Worm (Caenorhabditis elegans) whole organism, young adult: Measurements from ENCODE around the gene ptp-4A2.

ENCODE experiments used
- B0261.1 ChIP-seq: sonication (generic microtip); optimal IDR thresholded peaks from 2 replicates; lab custom pipeline; 2016; ENCODE audit warnings: mild to moderate bottlenecking, missing genetic modification characterization, moderate library complexity, missing compliant biosample characterization
- D2030.7 ChIP-seq: fragments of 200-800 bp; sonication (Bioruptor generic); IDR thresholded peaks from 2 replicates; pipeline ENCODE4 v1.3.6; 2022; ENCODE audit warnings: missing genetic modification reagents, missing genetic modification characterization, missing compliant biosample characterization
- F33H1.4 ChIP-seq: fragments of 200-800 bp; sonication (Bioruptor generic); IDR thresholded peaks from 2 replicates; pipeline ENCODE4 v1.3.6; 2022; ENCODE audit warnings: missing genetic modification reagents, missing genetic modification characterization, missing compliant biosample characterization
- F37B4.10 ChIP-seq: fragments of 200-800 bp; sonication (Bioruptor generic); IDR thresholded peaks from 2 replicates; pipeline ENCODE4 v1.3.6; 2022; ENCODE audit warnings: missing genetic modification characterization, missing compliant biosample characterization
- F49E8.2 ChIP-seq: sonication (generic microtip); optimal IDR thresholded peaks from 3 replicates; lab custom pipeline; 2017; ENCODE audit warnings: missing genetic modification characterization, mild to moderate bottlenecking, missing compliant biosample characterization, antibody characterized with exemption, moderate library complexity; ENCODE audit not compliant: insufficient read depth
- F52B5.7 ChIP-seq: sonication (generic microtip); optimal IDR thresholded peaks from 2 replicates; lab custom pipeline; 2016; ENCODE audit warnings: mild to moderate bottlenecking, missing genetic modification characterization, missing compliant biosample characterization
- F55B11.4 ChIP-seq: sonication (generic microtip); optimal IDR thresholded peaks from 2 replicates; lab custom pipeline; 2016; ENCODE audit warnings: missing compliant biosample characterization, missing genetic modification characterization, borderline replicate concordance; ENCODE audit not compliant: insufficient read depth
- F57C9.4 ChIP-seq: sonication (generic microtip); optimal IDR thresholded peaks from 2 replicates; lab custom pipeline; 2017; ENCODE audit warnings: mild to moderate bottlenecking, missing genetic modification characterization, missing compliant biosample characterization
- Y56A3A.18 ChIP-seq: fragments of 200-800 bp; sonication (Bioruptor generic); IDR thresholded peaks from 2 replicates; pipeline ENCODE4 v1.3.6; 2022; ENCODE audit warnings: missing genetic modification reagents, missing genetic modification characterization, missing compliant biosample characterization
- Y95B8A.8 ChIP-seq: fragments of 200-800 bp; sonication (Bioruptor generic); IDR thresholded peaks from 2 replicates; pipeline ENCODE4 v1.3.6; 2022; ENCODE audit warnings: missing genetic modification reagents, missing genetic modification characterization, missing compliant biosample characterization
- ama-1 ChIP-seq, 3 experiments: fragments of 150-350 bp in 1 of 3; sonication (generic microtip) in 2 of 3; optimal IDR thresholded peaks; 2 replicates each; lab custom pipeline; 2014 to 2018; ENCODE audit warnings: missing biosample characterization in 2 of 3, missing genetic modification characterization in 2 of 3, missing genetic modification reagents in 2 of 3
- atf-7 ChIP-seq: sonication (generic microtip); optimal IDR thresholded peaks from 2 replicates; lab custom pipeline; 2017; ENCODE audit warnings: mild to moderate bottlenecking, missing genetic modification characterization, missing compliant biosample characterization
- bed-1 ChIP-seq: fragments of 200-800 bp; sonication (Bioruptor generic); IDR thresholded peaks from 2 replicates; pipeline ENCODE4 v1.3.6; 2022; ENCODE audit warnings: missing genetic modification reagents, missing genetic modification characterization, missing compliant biosample characterization
- ccch-3 ChIP-seq: fragments of 200-800 bp; sonication (Bioruptor generic); optimal IDR thresholded peaks from 2 replicates; lab custom pipeline; 2018; ENCODE audit warnings: mild to moderate bottlenecking, missing genetic modification characterization, missing compliant biosample characterization
- cebp-2 ChIP-seq: fragments of 200-800 bp; sonication (Bioruptor generic); IDR thresholded peaks from 2 replicates; pipeline ENCODE4 v1.3.6; 2022; ENCODE audit warnings: missing genetic modification characterization, missing compliant biosample characterization
- ceh-27 ChIP-seq: fragments of 200-800 bp; sonication (Bioruptor generic); optimal IDR thresholded peaks from 2 replicates; lab custom pipeline; 2018; ENCODE audit warnings: mild to moderate bottlenecking, missing genetic modification characterization, moderate library complexity, missing compliant biosample characterization
- ceh-58 ChIP-seq: fragments of 200-800 bp; sonication (Bioruptor generic); IDR thresholded peaks from 2 replicates; pipeline ENCODE4 v1.3.6; 2022; ENCODE audit warnings: missing genetic modification characterization, missing compliant biosample characterization
- chd-7 ChIP-seq: sonication (generic microtip); optimal IDR thresholded peaks from 2 replicates; lab custom pipeline; 2016; ENCODE audit warnings: mild to moderate bottlenecking, missing genetic modification characterization, moderate library complexity, missing compliant biosample characterization
- die-1 ChIP-seq: sonication (generic microtip); optimal IDR thresholded peaks from 2 replicates; lab custom pipeline; 2016; ENCODE audit warnings: missing genotype, mild to moderate bottlenecking, missing genetic modification characterization, missing compliant biosample characterization
- fkh-3 ChIP-seq: sonication (generic microtip); optimal IDR thresholded peaks from 2 replicates; lab custom pipeline; 2016; ENCODE audit warnings: mild to moderate bottlenecking, missing genetic modification characterization, missing compliant biosample characterization
- gei-17 ChIP-seq: fragments of 200-800 bp; sonication (Bioruptor generic); optimal IDR thresholded peaks from 2 replicates; lab custom pipeline; 2018; ENCODE audit warnings: mild to moderate bottlenecking, missing genetic modification characterization, missing compliant biosample characterization
- him-1 ChIP-seq: sonication (generic microtip); optimal IDR thresholded peaks from 2 replicates; lab custom pipeline; 2016; ENCODE audit warnings: missing genotype, missing genetic modification reagents, missing genetic modification characterization, missing compliant biosample characterization
- lag-1 ChIP-seq: fragments of 200-800 bp; sonication (Bioruptor generic); IDR thresholded peaks from 2 replicates; pipeline ENCODE4 v1.3.6; 2022; ENCODE audit warnings: missing genetic modification reagents, missing genetic modification characterization, missing compliant biosample characterization
- lin-26 ChIP-seq: fragments of 200-800 bp; sonication (Bioruptor generic); IDR thresholded peaks from 2 replicates; pipeline ENCODE4 v1.3.6; 2022; ENCODE audit warnings: missing genetic modification reagents, missing genetic modification characterization, missing compliant biosample characterization
- lin-54 ChIP-seq: fragments of 200-800 bp; sonication (Bioruptor generic); optimal IDR thresholded peaks from 2 replicates; lab custom pipeline; 2018; ENCODE audit warnings: mild to moderate bottlenecking, missing genetic modification characterization, missing compliant biosample characterization
- lir-1 ChIP-seq: fragments of 200-800 bp; sonication (Bioruptor generic); conservative IDR thresholded peaks from 2 replicates; pipeline ENCODE4 v1.3.6; 2022; ENCODE audit warnings: missing genetic modification reagents, missing genetic modification characterization, missing compliant biosample characterization
- lsl-1 ChIP-seq: fragments of 200-800 bp; sonication (Bioruptor generic); optimal IDR thresholded peaks from 2 replicates; lab custom pipeline; 2018; ENCODE audit warnings: mild to moderate bottlenecking, missing genetic modification characterization, moderate library complexity, missing compliant biosample characterization
- madf-3 ChIP-seq: fragments of 200-800 bp; sonication (Bioruptor generic); IDR thresholded peaks from 2 replicates; pipeline ENCODE4 v1.3.6; 2022; ENCODE audit warnings: missing genetic modification reagents, missing genetic modification characterization, missing compliant biosample characterization
- madf-6 ChIP-seq: fragments of 200-800 bp; sonication (Bioruptor generic); IDR thresholded peaks from 2 replicates; pipeline ENCODE4 v1.3.6; 2022; ENCODE audit warnings: missing genetic modification reagents, missing genetic modification characterization, missing compliant biosample characterization
- madf-8 ChIP-seq: fragments of 200-800 bp; sonication (Bioruptor generic); conservative IDR thresholded peaks from 2 replicates; pipeline ENCODE4 v1.3.6; 2022; ENCODE audit warnings: missing genetic modification reagents, missing genetic modification characterization, missing compliant biosample characterization
- mcd-1 ChIP-seq: fragments of 200-800 bp; sonication (Bioruptor generic); IDR thresholded peaks from 2 replicates; pipeline ENCODE4 v1.3.6; 2022; ENCODE audit warnings: missing genetic modification reagents, missing genetic modification characterization, missing compliant biosample characterization
- mel-28 ChIP-seq: sonication (generic microtip); optimal IDR thresholded peaks from 2 replicates; lab custom pipeline; 2016; ENCODE audit warnings: borderline replicate concordance, mild to moderate bottlenecking, missing genetic modification characterization, missing compliant biosample characterization
- mes-4 ChIP-seq: sonication (generic microtip); optimal IDR thresholded peaks from 2 replicates; lab custom pipeline; 2016; ENCODE audit warnings: missing genotype, missing genetic modification characterization, missing compliant biosample characterization
- nfya-1 ChIP-seq: sonication (generic microtip); optimal IDR thresholded peaks from 2 replicates; lab custom pipeline; 2017; ENCODE audit warnings: antibody characterized with exemption, missing compliant biosample characterization, missing genetic modification characterization, borderline replicate concordance; ENCODE audit not compliant: insufficient read depth
- nfyb-1 ChIP-seq: fragments of 200-800 bp; sonication (Bioruptor generic); IDR thresholded peaks from 2 replicates; pipeline ENCODE4 v1.3.6; 2022; ENCODE audit warnings: missing genetic modification reagents, missing genetic modification characterization, missing compliant biosample characterization
- nhr-80 ChIP-seq: sonication (generic microtip); optimal IDR thresholded peaks from 2 replicates; lab custom pipeline; 2016; ENCODE audit warnings: missing genetic modification characterization, missing compliant biosample characterization
- pbrm-1 ChIP-seq: fragments of 200-800 bp; sonication (Bioruptor generic); IDR thresholded peaks from 2 replicates; pipeline ENCODE4 v1.3.6; 2022; ENCODE audit warnings: missing genetic modification reagents, missing genetic modification characterization, missing compliant biosample characterization
- rpc-1 ChIP-seq, 2 experiments: fragments of 150-350 bp in 1 of 2; sonication (generic microtip) in 1 of 2; optimal IDR thresholded peaks; 2 replicates each; lab custom pipeline; 2014 to 2018; ENCODE audit warnings: missing biosample characterization in 1 of 2, missing genetic modification characterization in 1 of 2, missing genetic modification reagents in 1 of 2, missing genotype in 1 of 2
- snpc-4 ChIP-seq, 5 experiments: fragments of 150-350 bp in 1 of 5; sonication (generic microtip) in 4 of 5; optimal IDR thresholded peaks; 2 replicates each; lab custom pipeline; 2014 to 2018; ENCODE audit warnings: missing genetic modification characterization in 5 of 5, missing biosample characterization in 3 of 5, antibody characterized with exemption in 2 of 5, mild to moderate bottlenecking in 2 of 5, missing compliant biosample characterization in 2 of 5, missing genotype in 2 of 5, moderate library complexity in 2 of 5, missing genetic modification reagents in 1 of 5
- somi-1 ChIP-seq: fragments of 200-800 bp; sonication (Bioruptor generic); optimal IDR thresholded peaks from 2 replicates; lab custom pipeline; 2018; ENCODE audit warnings: mild to moderate bottlenecking, missing genetic modification characterization, missing compliant biosample characterization
- unc-130 ChIP-seq: sonication (generic microtip); optimal IDR thresholded peaks from 2 replicates; lab custom pipeline; 2016; ENCODE audit warnings: missing genetic modification reagents, missing genetic modification characterization, missing compliant biosample characterization
- xnd-1 ChIP-seq: sonication (generic microtip); optimal IDR thresholded peaks from 2 replicates; lab custom pipeline; 2016; ENCODE audit warnings: missing genotype, missing genetic modification reagents, missing genetic modification characterization, missing compliant biosample characterization
- zfh-2 ChIP-seq: fragments of 200-800 bp; sonication (Bioruptor generic); conservative IDR thresholded peaks from 2 replicates; pipeline ENCODE4 v1.3.6; 2022; ENCODE audit warnings: missing genetic modification reagents, missing genetic modification characterization, missing compliant biosample characterization

The ptp-4A2 gene

DNA sequence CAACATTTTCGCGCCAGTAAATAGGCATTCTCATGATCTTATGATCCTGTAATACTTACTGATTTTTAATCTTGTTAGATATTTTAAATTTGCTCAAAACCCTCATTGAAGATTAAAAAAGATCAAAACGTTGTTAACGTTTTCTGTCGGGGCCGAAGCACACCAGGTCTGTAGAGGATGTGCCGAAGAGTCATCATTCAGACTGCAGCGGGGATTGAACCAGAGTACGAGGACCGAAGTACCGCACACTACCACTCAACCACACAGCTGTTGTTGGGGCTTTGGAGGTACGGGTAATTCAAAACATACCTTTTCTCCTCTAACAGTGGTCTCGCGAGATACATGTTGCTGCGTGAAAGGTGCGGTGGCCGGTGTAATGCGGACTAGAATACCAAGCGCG, 28.8 kb downstream of the ptp-4A2 start (continued):
- TF ChIP-seq D2030.7 (GFP tag; lab: Robert Waterston, UW) (0 out of 2 replicates have a peak, but pooled peaks have one; percentile 29), unc-130 (GFP tag; lab: Kevin White, UChicago) (no peak), somi-1 (no peak), zfh-2 (GFP tag; lab: Robert Waterston, UW) (no peak), pbrm-1 (no peak), bed-1 (GFP tag; lab: Robert Waterston, UW) (no peak), F57C9.4 (tag; lab: Kevin White, UChicago) (no peak), fkh-3 (tag; lab: Kevin White, UChicago) (no peak), snpc-4 (GFP tag; optimal IDR thresholded peaks at IDR 0.05; lab: Kevin White, UChicago) (no peak), snpc-4 (tag; optimal IDR thresholded peaks at IDR 0.05; lab: Kevin White, UChicago) (no peak), rpc-1 (optimal IDR thresholded peaks at IDR 0.05; lab: Kevin White, UChicago) (peak; percentile 50), rpc-1 (tag; optimal IDR thresholded peaks at IDR 0.05; lab: Kevin White, UChicago) (peak; percentile 78), Y95B8A.8 (no peak), Y56A3A.18 (GFP tag; lab: Robert Waterston, UW) (no peak), F55B11.4 (tag; lab: Kevin White, UChicago) (no peak), die-1 (tag; lab: Kevin White, UChicago) (peak; percentile 16), madf-3 (GFP tag; lab: Robert Waterston, UW) (no peak), xnd-1 (tag; lab: Kevin White, UChicago) (no peak), lir-1 (GFP tag; lab: Robert Waterston, UW) (no peak), him-1 (tag; lab: Kevin White, UChicago) (peak; percentile 40), F37B4.10 (no peak), mcd-1 (GFP tag; lab: Robert Waterston, UW) (no peak), ceh-27 (GFP tag; lab: Kevin White, UChicago) (peak; percentile 26), ceh-58 (GFP tag; lab: Robert Waterston, UW) (no peak), cebp-2 (GFP tag; lab: Robert Waterston, UW) (no peak), nfya-1 (tag; lab: Kevin White, UChicago) (no peak), nhr-80 (no peak), chd-7 (tag; lab: Kevin White, UChicago) (no peak), lin-54 (GFP tag; lab: Kevin White, UChicago) (no peak), mes-4 (tag; lab: Kevin White, UChicago) (no peak), ccch-3 (GFP tag; lab: Kevin White, UChicago) (no peak), F49E8.2 (no peak), atf-7 (tag; lab: Kevin White, UChicago) (no peak), lag-1 (no peak), madf-8 (GFP tag; lab: Robert Waterston, UW) (no peak), nfyb-1 (GFP tag; lab: Robert Waterston, UW) (no peak), F33H1.4 (GFP tag; lab: Robert Waterston, UW) (no peak), lin-26 (no peak), B0261.1 (tag; lab: Kevin White, UChicago) (peak; percentile 51), madf-6 (GFP tag; lab: Robert Waterston, UW) (0 out of 2 replicates have a peak, but pooled peaks have one; percentile 28), lsl-1 (GFP tag; lab: Kevin White, UChicago) (no peak), gei-17 (GFP tag; lab: Kevin White, UChicago) (no peak), mel-28 (tag; lab: Kevin White, UChicago) (no peak), F52B5.7 (tag; lab: Kevin White, UChicago) (peak; percentile 14), ama-1 (optimal IDR thresholded peaks at IDR 0.05; lab: Kevin White, UChicago) (no peak), ama-1 (GFP tag; optimal IDR thresholded peaks at IDR 0.05; lab: Kevin White, UChicago) (no peak)
